Comparison of ENCODE assay signal across 5 worm cellular contexts in genomic region chrIV:4399418-4400136, ce11.
A peak's percentile ranks its signal among the peaks of the same experiment; 100 is the strongest.
TF ChIP-seq lines count a peak whose summit lies in the region.

No protein-coding gene starts in this region.

TF ChIP-seq in whole organism, L1 larva, 84 proteins besides CTCF, POLR2A, EP300 and RAD21:
- TF ChIP-seq dsc-1 (tag; optimal IDR thresholded peaks at IDR 0.05; lab: Kevin White, UChicago) = no peak
- peak; percentile 63 for TF ChIP-seq blmp-1 (tag; optimal IDR thresholded peaks at IDR 0.05; lab: Kevin White, UChicago)
- TF ChIP-seq efl-1 (optimal IDR thresholded peaks at IDR 0.05; lab: Kevin White, UChicago) = peak in 1 of 2 experiments; percentile 1
- peak in 1 of 2 experiments; percentile 71 for TF ChIP-seq efl-1 (GFP tag; optimal IDR thresholded peaks at IDR 0.05 in 1 of 2; lab: Kevin White, UChicago)

TF ChIP-seq in whole organism, L3 larva, 47 proteins besides CTCF, POLR2A, EP300 and RAD21:
- no peak for TF ChIP-seq unc-39 (tag; optimal IDR thresholded peaks at IDR 0.05; lab: Kevin White, UChicago)
- no peak for TF ChIP-seq ZK546.5 (tag; optimal IDR thresholded peaks at IDR 0.05; lab: Kevin White, UChicago)
- peak; percentile 77 for TF ChIP-seq nhr-25 (tag; optimal IDR thresholded peaks at IDR 0.05; lab: Kevin White, UChicago)
- TF ChIP-seq nhr-23 (tag; optimal IDR thresholded peaks at IDR 0.05; lab: Kevin White, UChicago) = peak; percentile 12
- TF ChIP-seq ama-1 (optimal IDR thresholded peaks at IDR 0.05; lab: Kevin White, UChicago) = peak; percentile 4
- TF ChIP-seq pha-4 (tag; optimal IDR thresholded peaks at IDR 0.05; lab: Kevin White, UChicago) = peak; percentile 63
- no peak for TF ChIP-seq nhr-77 (tag; optimal IDR thresholded peaks at IDR 0.05; lab: Kevin White, UChicago)

TF ChIP-seq in whole organism, early embryonic, 17 proteins besides CTCF, POLR2A, EP300 and RAD21:
- TF ChIP-seq hmg-4 (GFP tag; optimal IDR thresholded peaks at IDR 0.05; lab: Kevin White, UChicago) = peak; percentile 10
- TF ChIP-seq pes-1 (GFP tag; IDR thresholded peaks at IDR 0.05; lab: Robert Waterston, UW) = peak; percentile 23; the same call in 1 of the 2 replicates
- no peak for TF ChIP-seq ceh-13 (GFP tag; optimal IDR thresholded peaks at IDR 0.05; lab: Kevin White, UChicago)
- no peak for TF ChIP-seq flt-1 (GFP tag; IDR thresholded peaks at IDR 0.05; lab: Robert Waterston, UW)
- no peak for TF ChIP-seq ets-7 (tag; optimal IDR thresholded peaks at IDR 0.05; lab: Kevin White, UChicago)
- no peak for TF ChIP-seq B0310.2 (tag; optimal IDR thresholded peaks at IDR 0.05; lab: Kevin White, UChicago)
- no peak for TF ChIP-seq scrt-1 (GFP tag; IDR thresholded peaks at IDR 0.05; lab: Robert Waterston, UW)
- no peak for TF ChIP-seq ceh-36 (tag; optimal IDR thresholded peaks at IDR 0.05; lab: Kevin White, UChicago)
- no peak for TF ChIP-seq ama-1 (optimal IDR thresholded peaks at IDR 0.05; lab: Kevin White, UChicago)
- TF ChIP-seq tbx-11 (GFP tag; IDR thresholded peaks at IDR 0.05; lab: Robert Waterston, UW) = no peak
- no peak for TF ChIP-seq aly-1 (tag; optimal IDR thresholded peaks at IDR 0.05; lab: Kevin White, UChicago)

TF ChIP-seq in whole organism, midembryonic, 9 proteins besides CTCF, POLR2A, EP300 and RAD21:
- no peak for TF ChIP-seq med-1 (GFP tag; optimal IDR thresholded peaks at IDR 0.05; lab: Kevin White, UChicago; ENCODE audit: insufficient read depth)
- 0 out of 2 replicates have a peak, but pooled peaks have one; percentile 13 for TF ChIP-seq flt-1 (GFP tag; IDR thresholded peaks at IDR 0.05; lab: Robert Waterston, UW)
- 0 out of 2 replicates have a peak, but pooled peaks have one; percentile 58 for TF ChIP-seq tab-1 (GFP tag; IDR thresholded peaks at IDR 0.05; lab: Robert Waterston, UW)
- 0 out of 2 replicates have a peak, but pooled peaks have one; percentile 21 for TF ChIP-seq ztf-23 (GFP tag; IDR thresholded peaks at IDR 0.05; lab: Robert Waterston, UW)

TF ChIP-seq in whole organism, young adult, 124 proteins besides CTCF, POLR2A, EP300 and RAD21:
- no peak for TF ChIP-seq sea-2 (GFP tag; IDR thresholded peaks at IDR 0.05; lab: Robert Waterston, UW)
- TF ChIP-seq egrh-3 (GFP tag; IDR thresholded peaks at IDR 0.05; lab: Robert Waterston, UW) = peak; percentile 85
- 0 out of 2 replicates have a peak, but pooled peaks have one; percentile 10 for TF ChIP-seq F37B4.10 (GFP tag; IDR thresholded peaks at IDR 0.05; lab: Robert Waterston, UW)
- peak; percentile 3 for TF ChIP-seq lin-40 (tag; optimal IDR thresholded peaks at IDR 0.05; lab: Kevin White, UChicago)
- TF ChIP-seq mcd-1 (GFP tag; IDR thresholded peaks at IDR 0.05; lab: Robert Waterston, UW) = 0 out of 2 replicates have a peak, but pooled peaks have one; percentile 24
- TF ChIP-seq F57C9.4 (tag; optimal IDR thresholded peaks at IDR 0.05; lab: Kevin White, UChicago) = no peak
- no peak for TF ChIP-seq ztf-25 (GFP tag; IDR thresholded peaks at IDR 0.05; lab: Robert Waterston, UW)
- TF ChIP-seq dox-1 (GFP tag; IDR thresholded peaks at IDR 0.05; lab: Robert Waterston, UW) = 0 out of 2 replicates have a peak, but pooled peaks have one; percentile 30
- no peak for TF ChIP-seq madf-10 (tag; optimal IDR thresholded peaks at IDR 0.05; lab: Kevin White, UChicago)
- TF ChIP-seq lin-26 (GFP tag; IDR thresholded peaks at IDR 0.05; lab: Robert Waterston, UW) = peak; percentile 47; the same call in 1 of the 2 replicates
- peak; percentile 94 for TF ChIP-seq zfh-2 (GFP tag; conservative IDR thresholded peaks at IDR 0.05; lab: Robert Waterston, UW)
- no peak for TF ChIP-seq pha-4 (tag; optimal IDR thresholded peaks at IDR 0.05; lab: Kevin White, UChicago)
- TF ChIP-seq snpc-1.3 (tag; optimal IDR thresholded peaks at IDR 0.05; lab: Kevin White, UChicago; ENCODE audit: insufficient read depth) = no peak
- TF ChIP-seq tbx-9 (tag; optimal IDR thresholded peaks at IDR 0.05; lab: Kevin White, UChicago; ENCODE audit: borderline replicate concordance) = no peak
- TF ChIP-seq hlh-26 (GFP tag; conservative IDR thresholded peaks at IDR 0.05; lab: Robert Waterston, UW) = no peak
